Fruit fly (Drosophila melanogaster): ENCODE data around the gene CG31145.

DNA sequence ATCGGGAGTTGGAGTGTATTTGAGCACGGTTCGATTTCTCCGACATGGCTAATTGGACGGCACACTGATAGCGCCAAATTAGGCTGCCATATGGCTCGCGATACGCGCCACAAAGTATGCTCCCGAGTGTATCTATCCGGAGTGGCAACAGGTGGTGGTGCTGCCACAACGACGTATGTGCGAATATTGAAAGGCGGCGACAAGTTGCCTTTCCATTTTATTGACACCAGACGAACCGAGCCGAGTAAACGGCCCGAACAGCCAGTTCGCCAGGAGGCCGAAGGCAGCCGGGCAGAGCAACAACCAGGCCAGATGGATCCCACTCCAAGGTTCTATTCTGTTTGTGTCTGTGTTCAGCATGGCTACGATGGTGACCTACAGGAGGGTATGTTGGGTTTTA, 29.4 kb upstream of the CG31145 start, which contains the start of gene prt:
- TF ChIP-seq schlank (tag; optimal IDR thresholded peaks at IDR 0.05) (no peak), CG13894 (tag; optimal IDR thresholded peaks at IDR 0.05) (no peak), CG11085 (GFP tag; IDR thresholded peaks at IDR 0.05) (no peak), salm (tag; optimal IDR thresholded peaks at IDR 0.05) (no peak)

All from whole organism, embryonic.